Worm (Caenorhabditis elegans) whole organism, young adult: ENCODE measurements around the gene sra-27.
A peak's percentile ranks its signal among the peaks of the same experiment; 100 is the strongest.

Experiments
- athp-1 ChIP-seq: sonication (generic microtip); optimal IDR thresholded peaks from 2 replicates; lab custom pipeline; 2017; ENCODE audit warnings: mild to moderate bottlenecking, missing genetic modification characterization, missing compliant biosample characterization
- attf-6 ChIP-seq: fragments of 200-800 bp; sonication (Bioruptor generic); IDR thresholded peaks from 2 replicates; pipeline ENCODE4 v1.3.6; 2022; ENCODE audit warnings: missing genetic modification reagents, missing genetic modification characterization, missing compliant biosample characterization
- lin-54 ChIP-seq: fragments of 200-800 bp; sonication (Bioruptor generic); optimal IDR thresholded peaks from 2 replicates; lab custom pipeline; 2018; ENCODE audit warnings: mild to moderate bottlenecking, missing genetic modification characterization, missing compliant biosample characterization
- unc-62 ChIP-seq: fragments of 150-350 bp; optimal IDR thresholded peaks from 2 replicates; lab custom pipeline; 2014; ENCODE audit warnings: missing biosample characterization, missing genetic modification reagents, missing genetic modification characterization

DNA sequence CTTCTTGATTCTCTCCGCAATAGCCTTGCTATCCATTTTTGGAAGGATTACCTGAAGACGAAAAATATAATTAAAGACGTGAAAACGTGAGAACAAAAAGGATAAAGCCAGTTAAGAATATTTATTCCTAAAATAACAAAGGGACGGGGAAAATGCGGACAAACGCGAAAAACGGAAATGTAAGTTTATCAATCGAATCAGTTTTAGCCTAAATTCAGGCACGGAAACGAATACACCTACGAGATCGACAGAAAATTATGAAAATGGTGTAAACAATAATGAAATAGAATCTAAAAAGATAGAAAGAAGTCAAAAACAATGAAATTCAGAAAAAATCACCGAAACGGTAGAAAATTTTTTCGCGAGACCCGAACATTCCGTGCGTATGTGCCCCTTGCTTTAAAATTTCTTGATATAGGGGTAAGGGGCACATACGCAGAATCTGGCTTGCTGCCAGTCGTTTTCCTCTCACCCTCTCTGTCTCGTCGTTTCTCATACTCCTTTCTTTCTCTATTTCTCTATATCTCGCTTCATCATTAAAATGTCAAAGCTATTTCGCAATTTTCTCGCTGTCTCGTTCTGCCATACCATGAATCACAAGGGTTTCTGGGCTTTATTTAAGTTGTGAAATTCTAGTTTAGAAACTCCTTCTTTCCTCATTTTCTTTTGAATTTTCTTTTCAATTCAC is 19.9 kb downstream of the sra-27 start, which contains the start of gene icd-1:
- TF ChIP-seq attf-6 (GFP tag; lab: Robert Waterston, UW) (peak; percentile 61; the same call in 1 of the 2 replicates), unc-62 (GFP tag; lab: Kevin White, UChicago) (peak; percentile 95), lin-54 (peak; percentile 90), athp-1 (tag; lab: Kevin White, UChicago) (peak; percentile 91)
